Fruit fly (Drosophila melanogaster) whole organism, pupa: ENCODE measurements around the gene ND-B17.2.
A peak's percentile ranks its signal among the peaks of the same experiment; 100 is the strongest.

ENCODE experiments used
- CG10348 ChIP-seq: fragments of 200-800 bp; sonication (Bioruptor generic); IDR thresholded peaks from 2 replicates; pipeline ENCODE4 v1.3.6; 2022; ENCODE audit warnings: missing biosample characterization, missing genetic modification characterization
- CG12605 ChIP-seq: fragments of 200-800 bp; sonication (Bioruptor generic); IDR thresholded peaks from 2 replicates; pipeline ENCODE4 v1.3.6; 2022; ENCODE audit warnings: missing biosample characterization, missing genetic modification characterization
- CG13204 ChIP-seq: fragments of 200-800 bp; sonication (Bioruptor generic); optimal IDR thresholded peaks from 2 replicates; lab custom pipeline; 2018; ENCODE audit warnings: missing biosample characterization, mild to moderate bottlenecking, missing genetic modification characterization, moderate library complexity
- CG14655 ChIP-seq: fragments of 200-800 bp; sonication (Bioruptor generic); optimal IDR thresholded peaks from 3 replicates; lab custom pipeline; 2017; ENCODE audit warnings: mild to moderate bottlenecking, missing biosample characterization, missing genetic modification reagents, missing genetic modification characterization
- CG15710 ChIP-seq: fragments of 200-800 bp; sonication (Bioruptor generic); optimal IDR thresholded peaks from 2 replicates; lab custom pipeline; 2018; ENCODE audit warnings: missing biosample characterization, mild to moderate bottlenecking, missing genetic modification characterization, moderate library complexity
- CG17806 ChIP-seq: fragments of 200-800 bp; sonication (Bioruptor generic); optimal IDR thresholded peaks from 2 replicates; lab custom pipeline; 2018; ENCODE audit warnings: missing biosample characterization, mild to moderate bottlenecking, missing genetic modification characterization, moderate library complexity
- CG32121 ChIP-seq: fragments of 200-800 bp; sonication (Bioruptor generic); IDR thresholded peaks from 2 replicates; pipeline ENCODE4 v1.3.6; 2022; ENCODE audit warnings: missing biosample characterization, missing genetic modification characterization
- CG34367 ChIP-seq: fragments of 200-800 bp; sonication (Bioruptor generic); optimal IDR thresholded peaks from 2 replicates; lab custom pipeline; 2018; ENCODE audit warnings: missing biosample characterization, mild to moderate bottlenecking, missing genetic modification characterization
- CG4496 ChIP-seq: fragments of 200-800 bp; sonication (Bioruptor generic); IDR thresholded peaks from 3 replicates; pipeline ENCODE4 v1.3.6; 2022; ENCODE audit warnings: missing biosample characterization, missing genetic modification characterization
- CG8159 ChIP-seq: fragments of 200-800 bp; sonication (Bioruptor generic); optimal IDR thresholded peaks from 3 replicates; lab custom pipeline; 2018; ENCODE audit warnings: missing biosample characterization, mild to moderate bottlenecking, missing genetic modification characterization, moderate library complexity
- CG8301 ChIP-seq: fragments of 200-800 bp; sonication (Bioruptor generic); optimal IDR thresholded peaks from 2 replicates; lab custom pipeline; 2018; ENCODE audit warnings: missing biosample characterization, mild to moderate bottlenecking, missing genetic modification characterization
- CG9948 ChIP-seq: fragments of 200-800 bp; sonication (Bioruptor generic); optimal IDR thresholded peaks from 2 replicates; lab custom pipeline; 2018; ENCODE audit warnings: missing biosample characterization, mild to moderate bottlenecking, missing genetic modification characterization, moderate library complexity
- D1 ChIP-seq: fragments of 200-800 bp; sonication (Bioruptor generic); optimal IDR thresholded peaks from 2 replicates; lab custom pipeline; 2018; ENCODE audit warnings: missing biosample characterization, mild to moderate bottlenecking, missing genetic modification characterization, moderate library complexity
- EcR ChIP-seq: fragments of 200-800 bp; sonication (Bioruptor generic); optimal IDR thresholded peaks from 3 replicates; lab custom pipeline; 2019; ENCODE audit warnings: missing biosample characterization, missing genetic modification characterization, mild to moderate bottlenecking, moderate library complexity, missing genetic modification reagents
- Ets98B ChIP-seq: fragments of 200-800 bp; sonication (Bioruptor generic); IDR thresholded peaks from 2 replicates; pipeline ENCODE4 v1.3.6; 2022; ENCODE audit warnings: missing biosample characterization, missing genetic modification characterization
- Pif1A ChIP-seq: fragments of 200-800 bp; sonication (Bioruptor generic); optimal IDR thresholded peaks from 3 replicates; lab custom pipeline; 2016; ENCODE audit warnings: missing biosample characterization, missing genetic modification characterization
- Pif1B ChIP-seq: fragments of 200-800 bp; sonication (Bioruptor generic); optimal IDR thresholded peaks from 3 replicates; lab custom pipeline; 2016; ENCODE audit warnings: missing biosample characterization, missing genetic modification characterization
- Snoo ChIP-seq: fragments of 200-800 bp; sonication (Bioruptor generic); optimal IDR thresholded peaks from 3 replicates; lab custom pipeline; 2017; ENCODE audit warnings: missing biosample characterization, mild to moderate bottlenecking, missing genetic modification characterization, inconsistent platforms
- fd96Ca ChIP-seq: fragments of 200-800 bp; sonication (Bioruptor generic); IDR thresholded peaks from 3 replicates; pipeline ENCODE4 v1.3.6; 2022; ENCODE audit warnings: missing biosample characterization, missing genetic modification characterization
- gl ChIP-seq: fragments of 200-800 bp; sonication (Bioruptor generic); optimal IDR thresholded peaks from 2 replicates; lab custom pipeline; 2018; ENCODE audit warnings: missing biosample characterization, mild to moderate bottlenecking, missing genetic modification characterization
- rn ChIP-seq: fragments of 200-800 bp; sonication (Bioruptor generic); IDR thresholded peaks from 2 replicates; pipeline ENCODE4 v1.3.6; 2022; ENCODE audit warnings: missing biosample characterization, missing genetic modification characterization

The ND-B17.2 gene

DNA sequence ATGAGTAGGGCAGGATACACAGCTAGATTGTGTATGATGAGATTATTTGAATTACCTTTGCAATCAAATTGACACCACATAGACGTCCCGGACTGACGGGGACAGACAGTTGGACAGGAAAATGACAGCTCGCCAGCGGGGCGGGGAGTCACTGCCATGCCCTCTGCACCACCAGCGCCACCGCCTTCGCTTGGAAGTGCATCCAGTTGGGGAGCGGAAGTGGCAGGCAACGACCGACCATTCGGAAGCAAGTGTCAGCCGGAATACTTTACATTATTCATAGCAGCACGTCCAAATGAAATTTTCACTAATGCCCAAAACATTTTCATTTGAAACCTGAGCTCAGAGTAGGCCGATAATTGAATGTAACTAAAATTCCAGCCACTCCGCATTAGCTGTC is 29.7 kb upstream of the ND-B17.2 start, which contains the start of gene CG15395:
Gene CG15395 (plus strand): TSS at position 301 of the 400 bp plus-strand sequence.
- TF ChIP-seq gl (tag; lab: Kevin White, UChicago): no peak
- TF ChIP-seq D1 (tag; lab: Kevin White, UChicago): no peak
- TF ChIP-seq CG8159 (tag; lab: Kevin White, UChicago): no peak
- TF ChIP-seq CG13204 (GFP tag; lab: Kevin White, UChicago): no peak
- TF ChIP-seq Pif1B (GFP tag; lab: Kevin White, UChicago): no peak
- no peak for TF ChIP-seq CG34367 (tag; lab: Kevin White, UChicago)
- TF ChIP-seq Ets98B (GFP tag; lab: Robert Waterston, UW): no peak
- no peak for TF ChIP-seq CG8301
- no peak for TF ChIP-seq EcR
- TF ChIP-seq Snoo: no peak
- no peak for TF ChIP-seq CG9948
- TF ChIP-seq CG17806 (tag; lab: Kevin White, UChicago): no peak
- TF ChIP-seq Pif1A (GFP tag; lab: Kevin White, UChicago): no peak
- TF ChIP-seq rn (GFP tag; lab: Robert Waterston, UW): no peak

DNA sequence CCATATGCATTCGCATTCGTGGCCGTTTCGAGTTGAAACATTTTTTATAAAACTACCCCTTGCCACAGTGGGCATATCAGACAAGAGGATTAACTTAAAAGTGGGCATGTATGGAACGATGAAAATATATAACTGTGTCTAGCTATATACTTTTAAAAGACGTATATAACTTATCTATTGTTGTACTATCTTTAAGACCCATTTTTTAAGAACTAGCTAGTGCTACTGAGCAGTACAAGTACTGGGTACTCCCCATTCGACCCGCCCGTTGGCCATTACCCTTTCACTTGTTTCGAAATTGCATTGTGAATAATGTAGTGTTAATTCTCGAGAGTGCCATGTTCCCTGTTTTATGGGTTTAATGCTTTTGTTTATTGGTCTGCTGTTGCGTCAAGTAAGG is 26.8 kb upstream of the ND-B17.2 start:
- no peak for TF ChIP-seq CG32121 (GFP tag; lab: Robert Waterston, UW)
- TF ChIP-seq CG8159 (tag; lab: Kevin White, UChicago): peak; percentile 35
- no peak for TF ChIP-seq CG14655 (GFP tag; lab: Kevin White, UChicago)

DNA sequence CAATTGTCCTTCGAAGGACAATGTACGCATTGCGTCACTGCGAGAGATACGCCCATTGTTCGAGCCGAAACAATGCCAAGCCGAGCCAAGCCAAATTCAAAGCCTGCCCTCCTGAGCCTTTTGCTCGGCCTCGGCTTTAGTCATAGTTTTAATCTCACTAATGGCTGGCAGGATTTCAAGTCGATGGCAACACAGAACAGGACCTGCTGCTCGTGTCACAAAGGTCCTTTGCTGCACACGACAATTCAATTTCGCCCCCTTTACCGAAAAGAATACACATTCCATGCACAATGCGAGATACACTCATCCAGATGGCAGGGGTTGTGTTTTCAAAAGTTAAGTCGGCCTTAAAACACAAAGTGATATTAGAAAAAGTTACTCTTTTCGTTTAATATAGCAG is 11.6 kb upstream of the ND-B17.2 start, which contains the start of gene CG15394:
Gene CG15394 (plus strand): TSS at position 301 of the 400 bp plus-strand sequence.
- TF ChIP-seq CG8159 (tag; lab: Kevin White, UChicago) (no peak), Snoo (no peak), rn (GFP tag; lab: Robert Waterston, UW) (no peak), gl (tag; lab: Kevin White, UChicago) (no peak), CG9948 (no peak), CG8301 (no peak), CG13204 (GFP tag; lab: Kevin White, UChicago) (no peak), D1 (tag; lab: Kevin White, UChicago) (no peak), Pif1A (GFP tag; lab: Kevin White, UChicago) (no peak), CG17806 (tag; lab: Kevin White, UChicago) (no peak), EcR (no peak), CG14655 (GFP tag; lab: Kevin White, UChicago) (no peak), Ets98B (GFP tag; lab: Robert Waterston, UW) (no peak), CG4496 (no peak), CG10348 (GFP tag; lab: Robert Waterston, UW) (no peak), CG34367 (tag; lab: Kevin White, UChicago) (no peak)
- TF ChIP-seq, all 21 proteins: peak for 0

DNA sequence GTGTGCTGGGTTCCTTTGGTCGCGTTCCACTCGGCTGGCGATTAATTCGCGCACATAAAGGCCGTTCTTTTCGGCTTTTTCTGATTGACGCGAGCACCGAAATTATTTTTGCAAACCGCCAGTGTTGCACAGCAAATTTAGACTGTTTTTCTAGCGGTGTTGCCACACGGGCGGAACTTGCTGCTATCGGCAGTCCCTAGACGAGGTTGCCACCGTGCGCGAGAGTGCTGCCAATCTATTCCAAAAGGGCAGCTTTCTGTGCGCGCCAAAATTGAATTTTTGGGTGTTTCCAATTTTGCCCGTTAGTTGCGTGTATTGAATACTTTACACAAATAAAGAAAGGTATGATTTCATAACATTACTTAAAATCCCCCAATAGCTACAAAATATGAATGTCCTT is 5.3 kb upstream of the ND-B17.2 start, which contains the start of gene Drp1:
Gene Drp1 (minus strand): TSS at position 146 of the 400 bp plus-strand sequence.
- no peak for TF ChIP-seq rn (GFP tag; lab: Robert Waterston, UW)
- TF ChIP-seq CG4496: 0 out of 3 replicates have a peak, but pooled peaks have one; percentile 32

DNA sequence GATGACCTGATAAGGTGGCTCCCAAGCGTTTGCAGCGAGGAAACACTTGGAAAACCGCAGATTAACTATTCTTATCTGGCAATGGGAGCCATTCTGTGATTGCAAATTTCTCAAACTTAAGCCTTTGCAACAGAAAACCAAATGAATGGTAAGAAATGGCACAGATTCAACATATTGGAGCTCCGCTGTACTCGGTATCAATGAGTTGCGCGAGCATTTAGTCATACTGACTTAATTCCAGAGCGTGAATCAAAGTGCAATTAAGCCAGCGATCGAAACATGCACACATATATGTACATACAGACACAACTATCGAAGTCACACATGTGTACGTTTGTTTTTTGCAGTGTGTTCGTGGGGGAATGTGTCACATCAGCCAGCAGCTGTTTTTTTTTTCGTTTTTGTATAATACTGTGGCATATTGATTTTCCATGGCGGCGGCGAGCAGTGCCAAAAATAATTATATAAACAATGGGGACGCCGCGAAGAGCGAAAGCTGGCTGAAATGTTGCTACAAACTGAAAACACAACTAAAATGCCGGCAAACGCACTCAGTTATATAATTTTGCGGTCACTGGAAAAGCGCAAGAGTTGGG is 4.6 kb upstream of the ND-B17.2 start:
- TF ChIP-seq CG9948 (no peak), CG32121 (GFP tag; lab: Robert Waterston, UW) (peak; percentile 17; the same call in 1 of the 2 replicates), Pif1A (GFP tag; lab: Kevin White, UChicago) (no peak), CG15710 (peak; percentile 23), CG14655 (GFP tag; lab: Kevin White, UChicago) (no peak), CG4496 (peak; percentile 46; the same call in 1 of the 3 replicates), CG8159 (tag; lab: Kevin White, UChicago) (peak; percentile 9), Ets98B (GFP tag; lab: Robert Waterston, UW) (peak; percentile 40), D1 (tag; lab: Kevin White, UChicago) (no peak), CG8301 (peak; percentile 41), EcR (peak; percentile 72), gl (tag; lab: Kevin White, UChicago) (peak; percentile 42), fd96Ca (GFP tag; lab: Robert Waterston, UW) (peak; percentile 62; the same call in 1 of the 3 replicates), Snoo (no peak), CG13204 (GFP tag; lab: Kevin White, UChicago) (no peak), Pif1B (GFP tag; lab: Kevin White, UChicago) (no peak), CG10348 (GFP tag; lab: Robert Waterston, UW) (no peak), CG12605 (GFP tag; lab: Robert Waterston, UW) (peak; percentile 21; the same call in 1 of the 2 replicates), rn (GFP tag; lab: Robert Waterston, UW) (no peak), CG17806 (tag; lab: Kevin White, UChicago) (peak; percentile 23), CG34367 (tag; lab: Kevin White, UChicago) (peak; percentile 14)

DNA sequence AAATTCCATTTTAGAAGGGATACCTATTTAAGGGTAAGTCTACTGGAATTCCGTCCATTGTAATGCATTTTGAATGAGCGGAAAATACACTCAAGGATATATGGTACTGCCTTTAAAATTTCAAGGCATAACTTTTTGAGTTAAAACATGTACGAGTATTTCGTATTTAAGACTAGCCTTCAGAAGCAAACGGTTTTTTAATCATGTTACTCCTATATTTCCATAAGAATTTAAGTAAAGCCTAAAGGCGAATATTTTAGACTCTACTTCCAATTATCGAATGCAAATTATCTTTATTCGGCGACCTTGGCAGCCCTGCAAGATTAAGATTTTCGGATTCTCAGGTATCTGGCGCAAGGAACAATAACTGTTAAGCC is 2.6 kb downstream of the ND-B17.2 start, which contains the start of gene Elba2:
Gene Elba2 (plus strand): TSS at position 327 of the 377 bp plus-strand sequence.
- TF ChIP-seq Snoo: no peak
- TF ChIP-seq, all 21 proteins: peak for 0
